Fruit fly (Drosophila melanogaster) whole organism, pupa: Measurements from ENCODE around the gene Rpn13R.

Experiments used
- CG17806 ChIP-seq: fragments of 200-800 bp; sonication (Bioruptor generic); optimal IDR thresholded peaks from 2 replicates; lab custom pipeline; 2018; ENCODE audit warnings: missing biosample characterization, mild to moderate bottlenecking, missing genetic modification characterization, moderate library complexity
- Pif1B ChIP-seq: fragments of 200-800 bp; sonication (Bioruptor generic); optimal IDR thresholded peaks from 3 replicates; lab custom pipeline; 2016; ENCODE audit warnings: missing biosample characterization, missing genetic modification characterization
- Snoo ChIP-seq: fragments of 200-800 bp; sonication (Bioruptor generic); optimal IDR thresholded peaks from 3 replicates; lab custom pipeline; 2017; ENCODE audit warnings: missing biosample characterization, mild to moderate bottlenecking, missing genetic modification characterization, inconsistent platforms

DNA sequence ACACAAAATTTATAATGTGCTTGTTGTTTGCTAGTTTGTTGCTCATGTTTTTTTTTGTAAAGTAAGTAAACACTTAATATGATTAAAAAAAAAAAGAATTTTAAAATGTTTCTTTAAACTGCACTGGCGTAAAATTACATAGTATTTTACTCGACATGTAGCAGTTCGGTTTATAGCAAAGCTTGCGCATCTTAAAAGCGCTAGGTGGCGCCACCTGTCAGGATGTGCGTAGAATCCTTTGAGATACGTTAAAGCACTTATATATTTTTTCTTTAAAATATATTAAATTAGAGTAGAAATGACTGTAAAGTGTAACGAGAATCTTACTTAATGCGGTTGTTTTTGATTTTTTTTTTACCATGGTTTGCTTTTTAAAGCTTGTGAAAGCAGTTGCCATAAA is 21.2 kb downstream of the Rpn13R start:
- TF ChIP-seq Pif1B (no peak), Snoo (tag; lab: Kevin White, UChicago) (no peak), CG17806 (tag; lab: Kevin White, UChicago) (no peak)
